Fruit fly (Drosophila melanogaster): Measurements from ENCODE around the gene Syx17.

Syx17 gene

DNA sequence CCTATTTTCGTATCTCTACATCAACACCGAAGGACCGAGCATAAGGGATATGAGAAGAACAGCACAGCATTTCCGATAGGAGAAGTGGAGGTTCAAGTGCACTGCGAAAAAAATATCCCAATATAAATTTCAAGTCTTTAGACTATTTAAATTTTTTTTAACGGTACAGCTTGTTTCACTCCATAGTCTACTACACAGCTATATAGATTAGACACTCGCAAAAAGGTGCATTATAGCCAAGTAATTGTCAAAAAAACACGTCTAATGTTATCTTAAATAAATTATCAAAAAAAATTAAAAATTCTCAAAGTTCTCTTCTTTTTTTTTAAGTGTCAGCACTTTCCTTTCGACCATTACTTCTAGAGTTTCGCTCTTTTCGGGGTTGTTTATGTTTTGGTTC lies 24.4 kb upstream of the Syx17 start (continued):
- peak; percentile 17 for TF ChIP-seq Abd-B (GFP tag; optimal IDR thresholded peaks at IDR 0.05)
- TF ChIP-seq Oli (tag; optimal IDR thresholded peaks at IDR 0.05): peak; percentile 69
- peak; percentile 69 for TF ChIP-seq lmd (GFP tag; IDR thresholded peaks at IDR 0.05)
- TF ChIP-seq CG4820 (GFP tag; optimal IDR thresholded peaks at IDR 0.05): peak; percentile 19
- peak; percentile 79 for TF ChIP-seq vvl (GFP tag; IDR thresholded peaks at IDR 0.05)
- TF ChIP-seq ewg (GFP tag; optimal IDR thresholded peaks at IDR 0.05): peak; percentile 23
- TF ChIP-seq CG3847 (GFP tag; IDR thresholded peaks at IDR 0.05): peak; percentile 55
- 0 out of 2 replicates have a peak, but pooled peaks have one; percentile 21 for TF ChIP-seq CG32767 (GFP tag; IDR thresholded peaks at IDR 0.05)
- peak; percentile 40; the same call in 1 of the 3 replicates for TF ChIP-seq gce (GFP tag; IDR thresholded peaks at IDR 0.05)
- TF ChIP-seq ssp (GFP tag; IDR thresholded peaks at IDR 0.05): peak; percentile 43
- TF ChIP-seq psq (GFP tag; optimal IDR thresholded peaks at IDR 0.05): peak; percentile 60
- TF ChIP-seq seq (GFP tag; IDR thresholded peaks at IDR 0.05): peak; percentile 69
- peak; percentile 74 for TF ChIP-seq lilli (GFP tag; optimal IDR thresholded peaks at IDR 0.05)
- peak; percentile 31 for TF ChIP-seq CG12769 (tag; optimal IDR thresholded peaks at IDR 0.05)
- peak; percentile 57 for TF ChIP-seq CG18619 (GFP tag; optimal IDR thresholded peaks at IDR 0.05)
- peak; percentile 38 for TF ChIP-seq Dip3 (GFP tag; optimal IDR thresholded peaks at IDR 0.05)
- peak; percentile 68 for TF ChIP-seq Hmr (GFP tag; optimal IDR thresholded peaks at IDR 0.05)
- TF ChIP-seq CG10431 (GFP tag; optimal IDR thresholded peaks at IDR 0.05): no peak
- TF ChIP-seq Hsf (GFP tag; optimal IDR thresholded peaks at IDR 0.05): peak; percentile 52
- no peak for TF ChIP-seq stwl (tag; optimal IDR thresholded peaks at IDR 0.05)
- TF ChIP-seq CG16779 (GFP tag; IDR thresholded peaks at IDR 0.05): no peak
- TF ChIP-seq YL-1 (GFP tag; optimal IDR thresholded peaks at IDR 0.05): no peak
- no peak for TF ChIP-seq dati (GFP tag; IDR thresholded peaks at IDR 0.05)
- TF ChIP-seq CG30431 (GFP tag; optimal IDR thresholded peaks at IDR 0.05): no peak
- no peak for TF ChIP-seq CG12744 (GFP tag; optimal IDR thresholded peaks at IDR 0.05)
- TF ChIP-seq Tbp (GFP tag; optimal IDR thresholded peaks at IDR 0.05): no peak
- TF ChIP-seq CG12391 (tag; optimal IDR thresholded peaks at IDR 0.05): peak; percentile 56
- TF ChIP-seq Side (GFP tag; optimal IDR thresholded peaks at IDR 0.05): peak; percentile 22
- peak; percentile 16 for TF ChIP-seq CG7786 (GFP tag; optimal IDR thresholded peaks at IDR 0.05)
- TF ChIP-seq CG32532 (GFP tag; IDR thresholded peaks at IDR 0.05): peak; percentile 59; the same call in 1 of the 2 replicates
- TF ChIP-seq tap (tag; optimal IDR thresholded peaks at IDR 0.05): no peak
- TF ChIP-seq CG9215 (GFP tag; IDR thresholded peaks at IDR 0.05): peak; percentile 62
- TF ChIP-seq Xrp1 (GFP tag; IDR thresholded peaks at IDR 0.05): peak; percentile 65
- TF ChIP-seq Lhr (GFP tag; optimal IDR thresholded peaks at IDR 0.05): no peak
- TF ChIP-seq unpg (GFP tag; optimal IDR thresholded peaks at IDR 0.05): peak; percentile 14
- TF ChIP-seq Taf1 (GFP tag; IDR thresholded peaks at IDR 0.05): peak; percentile 38; the same call in 1 of the 2 replicates
- TF ChIP-seq Ravus (GFP tag; IDR thresholded peaks at IDR 0.05): no peak; the same call in 1 of the 2 replicates
- TF ChIP-seq CG16815 (GFP tag; optimal IDR thresholded peaks at IDR 0.05): peak; percentile 36
- peak; percentile 12 for TF ChIP-seq fu2 (GFP tag; optimal IDR thresholded peaks at IDR 0.05)
- peak; percentile 2 for TF ChIP-seq CG10462 (GFP tag; optimal IDR thresholded peaks at IDR 0.05)
- peak; percentile 32 for TF ChIP-seq CG17829 (tag; optimal IDR thresholded peaks at IDR 0.05)
- TF ChIP-seq Bteb2 (GFP tag; optimal IDR thresholded peaks at IDR 0.05): peak; percentile 58
- TF ChIP-seq wor (GFP tag; IDR thresholded peaks at IDR 0.05): no peak; the same call in 1 of the 2 replicates
- no peak for TF ChIP-seq Dref (GFP tag; IDR thresholded peaks at IDR 0.05)
- peak; percentile 63 for TF ChIP-seq dmrt99B (tag; optimal IDR thresholded peaks at IDR 0.05)
- TF ChIP-seq Nf-YB (GFP tag; optimal IDR thresholded peaks at IDR 0.05): peak; percentile 17
- peak; percentile 64 for TF ChIP-seq Ada2b (GFP tag; IDR thresholded peaks at IDR 0.05)
- peak in 1 of 2 experiments; percentile 41 for TF ChIP-seq bsh (GFP tag; optimal IDR thresholded peaks at IDR 0.05)
- TF ChIP-seq Deaf1 (tag; optimal IDR thresholded peaks at IDR 0.05): peak; percentile 34
- TF ChIP-seq CG10209 (GFP tag; optimal IDR thresholded peaks at IDR 0.05): peak; percentile 64
- TF ChIP-seq CG15269 (tag; optimal IDR thresholded peaks at IDR 0.05): peak; percentile 78
